Worm (Caenorhabditis elegans): ENCODE measurements around the gene hda-11.

Gene hda-11

DNA sequence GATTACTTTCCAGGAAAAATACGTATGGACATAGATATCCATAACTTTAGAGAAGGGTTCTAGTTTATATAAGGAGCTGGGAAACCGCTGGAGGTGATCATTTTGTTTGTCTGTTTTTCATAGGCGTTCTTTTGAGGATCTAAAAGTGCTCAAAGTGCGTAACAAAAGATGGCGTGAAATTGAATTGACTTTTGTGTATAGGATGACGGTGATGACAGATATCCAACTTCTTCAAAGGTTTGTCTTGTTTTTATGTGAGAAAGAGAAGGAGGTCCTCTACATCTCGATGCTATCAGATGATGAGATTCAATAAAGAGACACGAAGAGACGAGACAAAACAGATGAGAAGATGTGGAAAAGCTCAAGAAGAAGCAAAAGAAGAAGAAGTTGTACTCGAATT, 9.3 kb upstream of the hda-11 start:
- TF ChIP-seq unc-62 (GFP tag; optimal IDR thresholded peaks at IDR 0.05) (no peak), R02D3.7 (tag; optimal IDR thresholded peaks at IDR 0.05) (no peak), mdl-1 (tag; optimal IDR thresholded peaks at IDR 0.05) (no peak), nhr-77 (tag; optimal IDR thresholded peaks at IDR 0.05) (no peak), gmeb-1 (tag; optimal IDR thresholded peaks at IDR 0.05) (no peak), dmd-4 (tag; optimal IDR thresholded peaks at IDR 0.05) (no peak), F13H6.1 (tag; optimal IDR thresholded peaks at IDR 0.05) (no peak), aly-2 (tag; optimal IDR thresholded peaks at IDR 0.05) (no peak), nhr-237 (tag; optimal IDR thresholded peaks at IDR 0.05) (no peak), unc-55 (GFP tag; optimal IDR thresholded peaks at IDR 0.05) (no peak), nhr-25 (tag; optimal IDR thresholded peaks at IDR 0.05) (no peak), zag-1 (tag; optimal IDR thresholded peaks at IDR 0.05) (no peak), nhr-6 (tag; optimal IDR thresholded peaks at IDR 0.05) (no peak), lin-13 (GFP tag; optimal IDR thresholded peaks at IDR 0.05) (no peak)

DNA sequence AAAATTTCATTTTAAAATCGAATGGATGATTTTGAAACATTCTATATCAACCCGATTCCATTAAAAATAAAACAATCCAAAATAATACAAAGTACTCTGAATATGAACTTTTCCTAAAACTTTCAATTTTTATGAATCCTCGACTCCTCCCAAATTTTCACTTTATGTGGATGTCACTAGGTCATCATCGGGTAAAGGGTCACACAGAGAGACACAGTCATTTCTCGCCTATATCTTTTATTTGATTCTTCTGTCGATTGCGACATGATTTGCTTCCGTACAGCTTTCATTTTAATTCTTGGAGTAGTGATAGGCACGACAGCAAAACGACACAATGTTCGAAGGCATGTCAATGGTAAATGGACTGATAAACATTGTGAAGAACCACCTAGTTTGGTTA, 2.5 kb downstream of the hda-11 start, which contains the start of gene F25D1.3:
TSS of gene F25D1.3 (plus strand) at position 225 of the 400 bp plus-strand sequence.
- TF ChIP-seq ZK546.5 (tag; optimal IDR thresholded peaks at IDR 0.05) (no peak), blmp-1 (tag; optimal IDR thresholded peaks at IDR 0.05; ENCODE audit: insufficient read depth) (peak; percentile 30), lsy-2 (tag; optimal IDR thresholded peaks at IDR 0.05) (no peak), nhr-21 (tag; optimal IDR thresholded peaks at IDR 0.05) (no peak), ceh-82 (tag; optimal IDR thresholded peaks at IDR 0.05) (no peak), peb-1 (tag; optimal IDR thresholded peaks at IDR 0.05) (no peak)

DNA sequence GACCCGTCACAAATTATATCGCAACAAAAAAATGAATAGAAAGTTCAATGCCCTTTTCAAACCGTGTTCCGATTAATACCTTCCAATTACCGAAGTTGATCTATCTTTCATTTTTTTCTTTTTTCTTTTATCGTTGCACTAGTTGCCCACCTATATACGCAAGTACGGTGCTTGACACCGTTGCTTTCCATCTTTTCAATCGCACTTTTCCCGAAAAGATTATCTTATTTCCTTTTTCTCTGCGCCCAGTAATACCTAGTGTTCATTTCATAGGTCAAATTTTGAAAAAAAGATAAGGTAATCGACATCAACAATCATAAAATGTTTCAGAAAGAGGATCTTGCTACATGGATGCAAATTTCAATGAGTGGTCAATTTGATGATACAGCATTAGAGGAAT, 3.6 kb downstream of the hda-11 start:
- no peak for TF ChIP-seq R02D3.7 (tag; optimal IDR thresholded peaks at IDR 0.05)
- TF ChIP-seq elt-1 (tag; optimal IDR thresholded peaks at IDR 0.05) = no peak
- TF ChIP-seq fos-1 (tag; optimal IDR thresholded peaks at IDR 0.05) = peak; percentile 22
- no peak for TF ChIP-seq egl-27 (tag; optimal IDR thresholded peaks at IDR 0.05)

DNA sequence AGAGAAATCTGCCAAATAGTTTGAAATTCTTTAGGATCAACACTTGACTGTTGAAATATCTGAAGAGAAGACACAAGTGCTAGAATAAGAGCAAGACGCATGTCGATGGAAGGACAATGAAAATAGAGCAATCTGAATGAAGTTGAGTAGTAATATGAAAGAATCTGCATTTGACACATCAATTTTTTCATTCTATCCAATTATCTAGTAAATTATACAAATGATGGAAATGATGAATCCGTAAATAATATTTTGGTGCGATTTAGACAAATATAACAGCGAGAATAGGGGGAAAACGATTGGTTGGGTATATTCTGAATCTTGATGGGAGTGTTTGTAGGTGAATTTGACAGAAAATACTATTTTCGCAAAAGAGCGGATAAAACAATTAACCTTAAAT, 6.7 kb downstream of the hda-11 start, which contains the start of gene txt-10:
TSS of gene txt-10 (minus strand) at position 101 of the 400 bp plus-strand sequence.
- no peak for TF ChIP-seq mdl-1 (tag; optimal IDR thresholded peaks at IDR 0.05)
- TF ChIP-seq elt-3 (tag; optimal IDR thresholded peaks at IDR 0.05) = no peak
- TF ChIP-seq crh-2 (tag; optimal IDR thresholded peaks at IDR 0.05) = no peak
- TF ChIP-seq mab-5 (tag; optimal IDR thresholded peaks at IDR 0.05) = no peak
- TF ChIP-seq lin-13 (GFP tag; optimal IDR thresholded peaks at IDR 0.05) = no peak
- no peak for TF ChIP-seq ceh-16 (tag; optimal IDR thresholded peaks at IDR 0.05)

DNA sequence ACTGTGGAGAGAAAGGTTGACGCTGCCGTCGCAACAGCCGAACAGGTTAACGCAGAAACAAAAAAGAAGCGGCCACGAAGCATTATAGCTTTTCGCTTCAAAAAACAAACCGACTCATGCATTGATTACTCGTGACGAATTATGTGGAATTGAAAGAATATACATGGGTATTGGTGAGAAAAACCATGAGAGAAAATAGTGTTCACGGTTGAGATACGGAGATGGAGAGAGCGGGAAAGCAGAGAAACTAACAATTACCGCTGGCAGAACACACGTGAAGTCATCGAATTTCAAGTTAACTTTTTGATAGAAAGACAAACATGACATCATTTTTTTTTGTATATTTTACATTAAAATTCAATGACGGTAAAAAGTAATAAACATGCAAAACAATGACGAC, 9.3 kb downstream of the hda-11 start:
- TF ChIP-seq zag-1 (tag; optimal IDR thresholded peaks at IDR 0.05) (no peak), sem-4 (tag; optimal IDR thresholded peaks at IDR 0.05) (no peak), nhr-12 (tag; optimal IDR thresholded peaks at IDR 0.05) (no peak), lin-11 (tag; optimal IDR thresholded peaks at IDR 0.05) (no peak), ama-1 (optimal IDR thresholded peaks at IDR 0.05) (peak; percentile 62), mdl-1 (tag; optimal IDR thresholded peaks at IDR 0.05) (peak in 1 of 2 experiments; percentile 12), skn-1 (tag; optimal IDR thresholded peaks at IDR 0.05) (peak; percentile 27), ceh-82 (tag; optimal IDR thresholded peaks at IDR 0.05) (no peak), nhr-25 (tag; optimal IDR thresholded peaks at IDR 0.05) (peak; percentile 6), elt-3 (tag; optimal IDR thresholded peaks at IDR 0.05) (no peak), fos-1 (tag; optimal IDR thresholded peaks at IDR 0.05) (peak; percentile 53), lsy-2 (tag; optimal IDR thresholded peaks at IDR 0.05) (peak in 1 of 2 experiments; percentile 10), nhr-21 (tag; optimal IDR thresholded peaks at IDR 0.05) (no peak), peb-1 (tag; optimal IDR thresholded peaks at IDR 0.05) (no peak), unc-55 (GFP tag; optimal IDR thresholded peaks at IDR 0.05) (peak; percentile 6), nhr-129 (tag; optimal IDR thresholded peaks at IDR 0.05) (peak; percentile 41), lin-13 (GFP tag; optimal IDR thresholded peaks at IDR 0.05) (peak; percentile 28), F13H6.1 (tag; optimal IDR thresholded peaks at IDR 0.05) (peak; percentile 28), ztf-4 (tag; optimal IDR thresholded peaks at IDR 0.05) (peak; percentile 30), C34F6.9 (tag; optimal IDR thresholded peaks at IDR 0.05) (peak; percentile 41), crh-2 (tag; optimal IDR thresholded peaks at IDR 0.05) (peak; percentile 33)
